Fruit fly (Drosophila melanogaster) whole organism, pupa: Measurements from ENCODE around the gene CG43082.

Experiments
- CG10348 ChIP-seq: fragments of 200-800 bp; sonication (Bioruptor generic); IDR thresholded peaks from 2 replicates; pipeline ENCODE4 v1.3.6; 2022; ENCODE audit warnings: missing biosample characterization, missing genetic modification characterization
- CG12605 ChIP-seq: fragments of 200-800 bp; sonication (Bioruptor generic); IDR thresholded peaks from 2 replicates; pipeline ENCODE4 v1.3.6; 2022; ENCODE audit warnings: missing biosample characterization, missing genetic modification characterization
- CG13204 ChIP-seq: fragments of 200-800 bp; sonication (Bioruptor generic); optimal IDR thresholded peaks from 2 replicates; lab custom pipeline; 2018; ENCODE audit warnings: missing biosample characterization, mild to moderate bottlenecking, missing genetic modification characterization, moderate library complexity
- CG14655 ChIP-seq: fragments of 200-800 bp; sonication (Bioruptor generic); optimal IDR thresholded peaks from 3 replicates; lab custom pipeline; 2017; ENCODE audit warnings: mild to moderate bottlenecking, missing biosample characterization, missing genetic modification reagents, missing genetic modification characterization
- CG15710 ChIP-seq: fragments of 200-800 bp; sonication (Bioruptor generic); optimal IDR thresholded peaks from 2 replicates; lab custom pipeline; 2018; ENCODE audit warnings: missing biosample characterization, mild to moderate bottlenecking, missing genetic modification characterization, moderate library complexity
- CG17806 ChIP-seq: fragments of 200-800 bp; sonication (Bioruptor generic); optimal IDR thresholded peaks from 2 replicates; lab custom pipeline; 2018; ENCODE audit warnings: missing biosample characterization, mild to moderate bottlenecking, missing genetic modification characterization, moderate library complexity
- CG32121 ChIP-seq: fragments of 200-800 bp; sonication (Bioruptor generic); IDR thresholded peaks from 2 replicates; pipeline ENCODE4 v1.3.6; 2022; ENCODE audit warnings: missing biosample characterization, missing genetic modification characterization
- CG34367 ChIP-seq: fragments of 200-800 bp; sonication (Bioruptor generic); optimal IDR thresholded peaks from 2 replicates; lab custom pipeline; 2018; ENCODE audit warnings: missing biosample characterization, mild to moderate bottlenecking, missing genetic modification characterization
- CG4496 ChIP-seq: fragments of 200-800 bp; sonication (Bioruptor generic); IDR thresholded peaks from 3 replicates; pipeline ENCODE4 v1.3.6; 2022; ENCODE audit warnings: missing biosample characterization, missing genetic modification characterization
- CG8159 ChIP-seq: fragments of 200-800 bp; sonication (Bioruptor generic); optimal IDR thresholded peaks from 3 replicates; lab custom pipeline; 2018; ENCODE audit warnings: missing biosample characterization, mild to moderate bottlenecking, missing genetic modification characterization, moderate library complexity
- CG8301 ChIP-seq: fragments of 200-800 bp; sonication (Bioruptor generic); optimal IDR thresholded peaks from 2 replicates; lab custom pipeline; 2018; ENCODE audit warnings: missing biosample characterization, mild to moderate bottlenecking, missing genetic modification characterization
- CG9948 ChIP-seq: fragments of 200-800 bp; sonication (Bioruptor generic); optimal IDR thresholded peaks from 2 replicates; lab custom pipeline; 2018; ENCODE audit warnings: missing biosample characterization, mild to moderate bottlenecking, missing genetic modification characterization, moderate library complexity
- D1 ChIP-seq: fragments of 200-800 bp; sonication (Bioruptor generic); optimal IDR thresholded peaks from 2 replicates; lab custom pipeline; 2018; ENCODE audit warnings: missing biosample characterization, mild to moderate bottlenecking, missing genetic modification characterization, moderate library complexity
- EcR ChIP-seq: fragments of 200-800 bp; sonication (Bioruptor generic); optimal IDR thresholded peaks from 3 replicates; lab custom pipeline; 2019; ENCODE audit warnings: missing biosample characterization, missing genetic modification characterization, mild to moderate bottlenecking, moderate library complexity, missing genetic modification reagents
- Ets98B ChIP-seq: fragments of 200-800 bp; sonication (Bioruptor generic); IDR thresholded peaks from 2 replicates; pipeline ENCODE4 v1.3.6; 2022; ENCODE audit warnings: missing biosample characterization, missing genetic modification characterization
- Pif1A ChIP-seq: fragments of 200-800 bp; sonication (Bioruptor generic); optimal IDR thresholded peaks from 3 replicates; lab custom pipeline; 2016; ENCODE audit warnings: missing biosample characterization, missing genetic modification characterization
- Pif1B ChIP-seq: fragments of 200-800 bp; sonication (Bioruptor generic); optimal IDR thresholded peaks from 3 replicates; lab custom pipeline; 2016; ENCODE audit warnings: missing biosample characterization, missing genetic modification characterization
- Snoo ChIP-seq: fragments of 200-800 bp; sonication (Bioruptor generic); optimal IDR thresholded peaks from 3 replicates; lab custom pipeline; 2017; ENCODE audit warnings: missing biosample characterization, mild to moderate bottlenecking, missing genetic modification characterization, inconsistent platforms
- fd96Ca ChIP-seq: fragments of 200-800 bp; sonication (Bioruptor generic); IDR thresholded peaks from 3 replicates; pipeline ENCODE4 v1.3.6; 2022; ENCODE audit warnings: missing biosample characterization, missing genetic modification characterization
- gl ChIP-seq: fragments of 200-800 bp; sonication (Bioruptor generic); optimal IDR thresholded peaks from 2 replicates; lab custom pipeline; 2018; ENCODE audit warnings: missing biosample characterization, mild to moderate bottlenecking, missing genetic modification characterization
- rn ChIP-seq: fragments of 200-800 bp; sonication (Bioruptor generic); IDR thresholded peaks from 2 replicates; pipeline ENCODE4 v1.3.6; 2022; ENCODE audit warnings: missing biosample characterization, missing genetic modification characterization

The CG43082 gene

DNA sequence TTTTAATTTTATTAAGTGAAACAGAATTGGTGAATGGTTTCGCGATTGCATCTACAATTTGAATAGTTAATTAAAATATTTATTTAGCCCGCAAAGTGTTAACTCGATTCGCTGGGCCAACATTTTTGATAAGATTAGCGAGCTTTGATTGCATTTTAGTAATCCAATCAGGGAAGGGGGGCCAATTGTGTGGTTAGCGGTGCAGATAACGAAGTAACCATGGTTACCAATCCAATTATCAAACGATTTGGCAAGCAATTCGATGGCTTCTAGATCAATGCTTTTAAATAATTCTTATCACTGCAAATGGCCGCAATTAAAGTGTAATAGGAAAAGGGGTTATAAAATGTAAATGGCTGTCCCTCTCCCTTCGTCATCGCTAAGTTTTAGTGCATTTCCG lies 30.7 kb downstream of the CG43082 start:
- no peak for TF ChIP-seq CG32121
- no peak for TF ChIP-seq fd96Ca (GFP tag; lab: Robert Waterston, UW)
- TF ChIP-seq Snoo (tag; lab: Kevin White, UChicago) = no peak

DNA sequence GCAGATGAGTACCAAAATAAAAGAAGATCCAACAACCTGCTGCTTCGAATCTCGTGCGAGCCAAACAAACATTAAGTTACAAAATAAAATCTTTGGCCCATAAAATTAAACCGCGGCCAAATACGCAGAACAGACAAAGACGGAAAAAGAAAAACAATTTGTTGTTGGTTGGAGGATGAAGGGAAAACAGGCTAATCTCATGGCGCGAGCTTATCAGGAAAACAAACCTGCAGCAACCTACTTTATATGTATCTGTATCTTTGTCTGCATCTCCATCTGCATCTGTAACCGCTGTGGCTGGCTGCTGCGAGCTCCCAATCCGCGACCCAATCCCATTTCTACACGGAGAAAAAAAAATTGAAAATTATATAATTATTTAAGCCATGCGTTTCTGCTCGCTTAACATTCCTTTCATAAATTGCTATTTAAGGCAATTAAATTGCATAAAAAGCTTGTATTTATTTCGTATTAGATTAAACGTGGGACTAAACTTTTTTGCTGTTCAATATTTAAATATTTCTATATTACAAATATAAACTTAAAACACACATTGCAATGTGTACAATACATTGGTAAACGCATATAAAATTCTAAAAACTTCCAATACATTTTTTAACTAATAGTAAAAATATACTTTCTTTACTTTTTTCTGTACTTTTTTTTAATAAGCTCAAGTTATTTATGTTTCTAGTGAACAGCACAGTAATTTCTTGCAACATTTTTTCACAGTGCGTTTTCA lies 31.3 kb downstream of the CG43082 start:
- peak; percentile 57 for TF ChIP-seq CG14655
- TF ChIP-seq fd96Ca (GFP tag; lab: Robert Waterston, UW) = no peak
- TF ChIP-seq Ets98B = no peak
- TF ChIP-seq Pif1B (GFP tag; lab: Kevin White, UChicago) = peak; percentile 25
- no peak for TF ChIP-seq CG4496 (GFP tag; lab: Robert Waterston, UW)
- peak; percentile 59 for TF ChIP-seq CG8159 (tag; lab: Kevin White, UChicago)
- TF ChIP-seq CG12605 (GFP tag; lab: Robert Waterston, UW) = no peak
- no peak for TF ChIP-seq CG32121
- TF ChIP-seq CG34367 (tag; lab: Kevin White, UChicago) = peak; percentile 9
- no peak for TF ChIP-seq CG10348 (GFP tag; lab: Robert Waterston, UW)
- TF ChIP-seq D1 (tag; lab: Kevin White, UChicago) = no peak
- TF ChIP-seq gl (tag; lab: Kevin White, UChicago) = no peak
- peak; percentile 48 for TF ChIP-seq CG9948 (tag; lab: Kevin White, UChicago)
- TF ChIP-seq CG17806 (tag; lab: Kevin White, UChicago) = peak; percentile 32
- peak; percentile 4 for TF ChIP-seq Snoo (tag; lab: Kevin White, UChicago)
- no peak for TF ChIP-seq rn
- TF ChIP-seq EcR = no peak
- TF ChIP-seq CG15710 (tag; lab: Kevin White, UChicago) = peak; percentile 20
- no peak for TF ChIP-seq CG13204 (GFP tag; lab: Kevin White, UChicago)
- no peak for TF ChIP-seq Pif1A (GFP tag; lab: Kevin White, UChicago)
- no peak for TF ChIP-seq CG8301 (tag; lab: Kevin White, UChicago)

DNA sequence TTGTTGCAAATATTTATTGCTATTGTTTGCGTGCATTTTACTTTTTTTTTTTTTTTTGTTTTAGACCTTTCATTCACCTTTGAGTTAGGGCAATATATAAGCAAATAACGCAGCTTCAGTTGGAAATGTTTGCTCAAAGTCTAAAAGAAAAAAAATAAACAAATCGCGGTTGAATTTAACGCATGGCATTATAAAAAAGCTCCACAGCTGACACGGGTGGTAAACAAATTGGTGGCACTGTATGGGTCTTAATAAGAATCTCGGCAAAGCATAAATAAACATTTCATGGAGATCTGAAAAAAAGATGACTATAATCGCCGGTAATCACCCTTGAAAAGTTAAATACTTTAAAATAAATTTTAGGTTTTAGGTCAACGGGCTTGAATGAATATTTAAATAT lies 32.7 kb downstream of the CG43082 start:
- TF ChIP-seq CG10348 (GFP tag; lab: Robert Waterston, UW) (no peak), CG8301 (tag; lab: Kevin White, UChicago) (no peak), EcR (no peak), CG9948 (tag; lab: Kevin White, UChicago) (no peak), CG32121 (no peak), Pif1B (GFP tag; lab: Kevin White, UChicago) (no peak), CG8159 (tag; lab: Kevin White, UChicago) (no peak), CG12605 (GFP tag; lab: Robert Waterston, UW) (no peak), CG4496 (GFP tag; lab: Robert Waterston, UW) (no peak), gl (tag; lab: Kevin White, UChicago) (no peak), CG34367 (tag; lab: Kevin White, UChicago) (no peak)

DNA sequence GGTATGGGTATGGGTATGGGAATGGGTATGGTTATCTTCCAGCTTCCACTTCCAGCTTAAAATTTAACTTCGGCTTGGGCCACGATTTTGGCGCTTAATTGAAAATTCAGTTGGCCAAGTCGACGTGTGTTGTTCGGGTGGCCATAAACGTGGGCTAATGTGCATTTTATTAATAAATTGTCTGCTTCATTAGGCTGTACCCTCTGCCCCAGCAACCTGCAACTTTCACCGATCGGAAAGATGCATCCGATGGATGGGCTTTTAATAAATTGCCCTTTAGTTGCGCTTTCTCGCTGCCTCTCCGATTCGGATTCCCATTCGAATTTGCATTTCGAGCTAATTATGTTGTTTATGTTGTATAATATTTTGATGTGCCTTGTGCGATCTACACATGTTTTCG lies 33.5 kb downstream of the CG43082 start:
- TF ChIP-seq CG4496 (GFP tag; lab: Robert Waterston, UW) = 0 out of 3 replicates have a peak, but pooled peaks have one; percentile 48
- TF ChIP-seq CG34367 (tag; lab: Kevin White, UChicago) = no peak
- TF ChIP-seq, all 21 proteins: peak for 1

DNA sequence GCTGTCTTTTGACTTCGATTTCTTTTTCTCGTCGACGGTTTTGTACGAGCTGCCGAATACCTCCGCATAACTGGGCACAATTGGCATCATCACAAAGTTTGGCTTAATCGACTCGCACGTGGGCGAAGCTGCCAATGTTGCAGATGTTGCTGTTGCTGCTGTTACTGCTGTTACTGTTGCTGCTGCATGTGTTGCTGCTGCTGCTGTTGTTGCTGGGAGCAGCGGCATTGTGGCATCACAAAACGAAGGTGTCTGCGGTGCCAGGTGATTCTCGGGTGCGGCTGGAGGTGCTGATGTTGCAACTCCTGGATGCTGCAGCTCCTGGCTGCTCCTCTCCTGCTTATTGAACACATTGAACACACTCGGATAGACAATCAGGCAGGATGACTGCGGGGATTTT lies 36.2 kb downstream of the CG43082 start:
- no peak for TF ChIP-seq D1 (tag; lab: Kevin White, UChicago)
- TF ChIP-seq CG9948 (tag; lab: Kevin White, UChicago) = no peak
- TF ChIP-seq CG10348 (GFP tag; lab: Robert Waterston, UW) = no peak
- TF ChIP-seq Snoo (tag; lab: Kevin White, UChicago) = no peak
- TF ChIP-seq EcR = no peak
- TF ChIP-seq CG17806 (tag; lab: Kevin White, UChicago) = no peak
- no peak for TF ChIP-seq CG8159 (tag; lab: Kevin White, UChicago)
- no peak for TF ChIP-seq CG4496 (GFP tag; lab: Robert Waterston, UW)
- no peak for TF ChIP-seq gl (tag; lab: Kevin White, UChicago)
- no peak for TF ChIP-seq rn
- TF ChIP-seq CG14655 = no peak
- TF ChIP-seq CG15710 (tag; lab: Kevin White, UChicago) = no peak
- TF ChIP-seq CG34367 (tag; lab: Kevin White, UChicago) = no peak
- TF ChIP-seq CG13204 (GFP tag; lab: Kevin White, UChicago) = no peak
- TF ChIP-seq CG12605 (GFP tag; lab: Robert Waterston, UW) = no peak
- no peak for TF ChIP-seq fd96Ca (GFP tag; lab: Robert Waterston, UW)
- no peak for TF ChIP-seq CG8301 (tag; lab: Kevin White, UChicago)

DNA sequence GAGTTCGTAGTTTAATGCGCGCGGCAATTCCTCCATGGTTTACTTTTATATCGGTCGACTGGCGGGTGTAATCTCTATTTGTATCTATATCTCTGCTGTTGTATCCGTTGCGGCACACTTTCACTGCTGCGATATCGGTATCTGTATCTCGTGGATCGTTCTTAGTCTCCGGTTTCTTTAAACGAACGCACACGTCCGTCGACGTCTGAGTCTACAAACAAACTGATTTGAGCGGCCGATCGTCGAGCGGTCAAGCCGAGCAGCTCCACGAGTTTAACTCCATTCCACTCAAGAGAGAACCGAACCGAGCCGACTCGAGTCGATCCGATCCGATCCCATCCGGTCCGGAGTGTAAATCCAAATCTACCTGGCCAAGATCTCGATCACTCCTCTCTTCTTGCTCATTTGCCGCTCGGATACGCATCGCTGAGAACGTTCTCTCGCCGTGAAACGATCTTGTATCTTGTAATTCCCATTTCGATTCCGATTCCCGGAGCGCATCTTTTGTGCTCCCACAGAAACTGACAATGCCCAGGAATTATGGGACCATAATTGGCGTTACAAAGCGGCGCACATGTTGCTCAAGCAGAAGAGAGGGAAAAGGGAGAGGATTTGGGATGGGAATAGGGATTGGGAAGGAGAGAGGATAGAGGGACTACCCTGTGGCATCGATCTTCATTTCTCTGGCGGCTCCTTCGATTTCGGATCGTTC lies 38.1 kb downstream of the CG43082 start, which contains the start of gene comm2:
Gene comm2 (minus strand): TSS at position 225 of the 712 bp plus-strand sequence.
- peak; percentile 26; the same call in 1 of the 2 replicates for TF ChIP-seq Ets98B
- TF ChIP-seq Snoo (tag; lab: Kevin White, UChicago) = no peak
- TF ChIP-seq CG13204 (GFP tag; lab: Kevin White, UChicago) = peak; percentile 17
- peak; percentile 16 for TF ChIP-seq Pif1B (GFP tag; lab: Kevin White, UChicago)
- peak; percentile 48; the same call in 2 of the 3 replicates for TF ChIP-seq CG4496 (GFP tag; lab: Robert Waterston, UW)
- TF ChIP-seq EcR = peak; percentile 10
- TF ChIP-seq gl (tag; lab: Kevin White, UChicago) = no peak
